Worm (Caenorhabditis elegans) whole organism, L3 larva: ENCODE data around the gene lite-1.
A peak's percentile ranks its signal among the peaks of the same experiment; 100 is the strongest.

Source experiments
- R02D3.7 ChIP-seq: fragments of 150-350 bp; optimal IDR thresholded peaks from 2 replicates; lab custom pipeline; 2014; ENCODE audit warnings: missing biosample characterization, missing genetic modification characterization
- ZK546.5 ChIP-seq: sonication (generic microtip); optimal IDR thresholded peaks from 2 replicates; lab custom pipeline; 2017; ENCODE audit warnings: missing biosample characterization, missing genetic modification characterization
- aly-2 ChIP-seq: fragments of 150-350 bp; optimal IDR thresholded peaks from 2 replicates; lab custom pipeline; 2014; ENCODE audit warnings: missing biosample characterization, missing genetic modification characterization
- ama-1 ChIP-seq: fragments of 150-350 bp; optimal IDR thresholded peaks from 2 replicates; lab custom pipeline; 2018
- ceh-16 ChIP-seq: sonication (generic microtip); optimal IDR thresholded peaks from 2 replicates; lab custom pipeline; 2017; ENCODE audit warnings: missing biosample characterization, missing genetic modification characterization
- ceh-28 ChIP-seq: fragments of 150-350 bp; optimal IDR thresholded peaks from 2 replicates; lab custom pipeline; 2014; ENCODE audit warnings: missing biosample characterization, missing genetic modification reagents, missing genetic modification characterization
- ceh-82 ChIP-seq: fragments of 150-350 bp; optimal IDR thresholded peaks from 2 replicates; lab custom pipeline; 2014; ENCODE audit warnings: missing biosample characterization, missing genetic modification characterization
- ceh-9 ChIP-seq: sonication (generic microtip); optimal IDR thresholded peaks from 2 replicates; lab custom pipeline; 2018; ENCODE audit warnings: missing biosample characterization, missing genetic modification characterization
- daf-12 ChIP-seq: fragments of 150-350 bp; optimal IDR thresholded peaks from 2 replicates; lab custom pipeline; 2014; ENCODE audit warnings: missing biosample characterization, missing genetic modification reagents, missing genetic modification characterization
- egl-27 ChIP-seq: sonication (generic microtip); optimal IDR thresholded peaks from 4 replicates; lab custom pipeline; 2017; ENCODE audit warnings: missing biosample characterization, missing genetic modification reagents, missing genetic modification characterization
- egl-5 ChIP-seq: fragments of 150-350 bp; optimal IDR thresholded peaks from 2 replicates; lab custom pipeline; 2017; ENCODE audit warnings: missing biosample characterization, missing genetic modification reagents, missing genetic modification characterization, inconsistent platforms
- elt-1 ChIP-seq: fragments of 150-350 bp; optimal IDR thresholded peaks from 2 replicates; lab custom pipeline; 2014; ENCODE audit warnings: missing biosample characterization, missing genetic modification characterization
- elt-2 ChIP-seq: sonication (generic microtip); optimal IDR thresholded peaks from 2 replicates; lab custom pipeline; 2016; ENCODE audit warnings: missing genetic modification reagents, mild to moderate bottlenecking, missing genetic modification characterization, missing compliant biosample characterization
- elt-3 ChIP-seq, 3 experiments: fragments of 150-350 bp in 1 of 3; sonication (generic microtip) in 2 of 3; optimal IDR thresholded peaks; 2 replicates in 2 of 3; 4 replicates in 1 of 3; lab custom pipeline; 2014 to 2017; ENCODE audit warnings: missing biosample characterization in 3 of 3, missing genetic modification characterization in 3 of 3
- eor-1 ChIP-seq, 2 experiments: fragments of 150-350 bp; optimal IDR thresholded peaks; 2 replicates each; lab custom pipeline; 2014 to 2018; ENCODE audit warnings: missing biosample characterization in 2 of 2, missing genetic modification characterization in 2 of 2
- fkh-10 ChIP-seq: sonication (generic microtip); optimal IDR thresholded peaks from 2 replicates; lab custom pipeline; 2017; ENCODE audit warnings: missing biosample characterization, missing genetic modification reagents, missing genetic modification characterization
- fkh-2 ChIP-seq: fragments of 150-350 bp; optimal IDR thresholded peaks from 2 replicates; lab custom pipeline; 2014; ENCODE audit warnings: missing biosample characterization, missing genetic modification reagents, missing genetic modification characterization
- fos-1 ChIP-seq: fragments of 150-350 bp; optimal IDR thresholded peaks from 2 replicates; lab custom pipeline; 2014; ENCODE audit warnings: missing biosample characterization, missing genetic modification characterization
- hmg-11 ChIP-seq: sonication (generic microtip); optimal IDR thresholded peaks from 2 replicates; lab custom pipeline; 2016; ENCODE audit warnings: missing genetic modification characterization, missing compliant biosample characterization
- jun-1 ChIP-seq: fragments of 150-350 bp; optimal IDR thresholded peaks from 2 replicates; lab custom pipeline; 2014; ENCODE audit warnings: missing biosample characterization, missing genetic modification reagents, missing genetic modification characterization
- lin-15B ChIP-seq: fragments of 150-350 bp; optimal IDR thresholded peaks from 2 replicates; lab custom pipeline; 2014; ENCODE audit warnings: missing biosample characterization, missing genetic modification characterization
- lin-39 ChIP-seq: fragments of 150-350 bp; optimal IDR thresholded peaks from 2 replicates; lab custom pipeline; 2018; ENCODE audit warnings: missing biosample characterization, missing genetic modification reagents, missing genetic modification characterization
- lsy-12 ChIP-seq: sonication (generic microtip); optimal IDR thresholded peaks from 2 replicates; lab custom pipeline; 2016; ENCODE audit warnings: mild to moderate bottlenecking, missing genetic modification characterization, missing compliant biosample characterization
- mdl-1 ChIP-seq: fragments of 150-350 bp; optimal IDR thresholded peaks from 2 replicates; lab custom pipeline; 2014; ENCODE audit warnings: missing biosample characterization, missing genetic modification characterization
- mml-1 ChIP-seq: fragments of 150-350 bp; sonication (generic microtip); optimal IDR thresholded peaks from 3 replicates; lab custom pipeline; 2014; ENCODE audit warnings: missing biosample characterization, missing genetic modification characterization
- nfya-1 ChIP-seq: sonication (generic microtip); optimal IDR thresholded peaks from 2 replicates; lab custom pipeline; 2017; ENCODE audit warnings: missing genetic modification characterization, mild to moderate bottlenecking, missing compliant biosample characterization, antibody characterized with exemption, moderate library complexity; ENCODE audit not compliant: insufficient read depth
- nhr-11 ChIP-seq: fragments of 150-350 bp; optimal IDR thresholded peaks from 2 replicates; lab custom pipeline; 2014; ENCODE audit warnings: missing biosample characterization, missing genetic modification characterization
- nhr-12 ChIP-seq: fragments of 150-350 bp; optimal IDR thresholded peaks from 2 replicates; lab custom pipeline; 2014; ENCODE audit warnings: missing biosample characterization, missing genetic modification characterization
- nhr-23 ChIP-seq: fragments of 150-350 bp; optimal IDR thresholded peaks from 2 replicates; lab custom pipeline; 2014; ENCODE audit warnings: missing biosample characterization, missing genetic modification reagents, missing genetic modification characterization
- nhr-237 ChIP-seq: fragments of 150-350 bp; optimal IDR thresholded peaks from 2 replicates; lab custom pipeline; 2014; ENCODE audit warnings: missing biosample characterization, missing genetic modification characterization
- nhr-25 ChIP-seq: sonication (generic microtip); optimal IDR thresholded peaks from 2 replicates; lab custom pipeline; 2017; ENCODE audit warnings: missing biosample characterization, missing genetic modification characterization
- nhr-28 ChIP-seq: fragments of 150-350 bp; optimal IDR thresholded peaks from 2 replicates; lab custom pipeline; 2014; ENCODE audit warnings: missing biosample characterization, missing genetic modification characterization
- nhr-43 ChIP-seq: sonication (generic microtip); optimal IDR thresholded peaks from 2 replicates; lab custom pipeline; 2016; ENCODE audit warnings: mild to moderate bottlenecking, missing genetic modification characterization, missing compliant biosample characterization; ENCODE audit not compliant: poor library complexity, severe bottlenecking
- nhr-67 ChIP-seq: fragments of 150-350 bp; optimal IDR thresholded peaks from 2 replicates; lab custom pipeline; 2014; ENCODE audit warnings: missing biosample characterization, missing genetic modification characterization
- nhr-76 ChIP-seq: fragments of 150-350 bp; sonication (generic microtip); optimal IDR thresholded peaks from 5 replicates; lab custom pipeline; 2014; ENCODE audit warnings: missing biosample characterization, missing genetic modification characterization
- nhr-77 ChIP-seq: fragments of 150-350 bp; optimal IDR thresholded peaks from 2 replicates; lab custom pipeline; 2014; ENCODE audit warnings: missing biosample characterization, missing genetic modification characterization
- pha-4 ChIP-seq: fragments of 150-350 bp; optimal IDR thresholded peaks from 2 replicates; lab custom pipeline; 2014; ENCODE audit warnings: missing biosample characterization, missing genetic modification reagents, missing genetic modification characterization
- pqm-1 ChIP-seq: fragments of 150-350 bp; optimal IDR thresholded peaks from 2 replicates; lab custom pipeline; 2017; ENCODE audit warnings: missing biosample characterization, missing genetic modification characterization, inconsistent platforms
- sea-2 ChIP-seq: fragments of 150-350 bp; sonication (generic microtip); optimal IDR thresholded peaks from 4 replicates; lab custom pipeline; 2014; ENCODE audit warnings: missing biosample characterization, missing genetic modification reagents, missing genetic modification characterization
- skn-1 ChIP-seq: fragments of 150-350 bp; optimal IDR thresholded peaks from 2 replicates; lab custom pipeline; 2014; ENCODE audit warnings: missing biosample characterization, missing genetic modification characterization
- snpc-4 ChIP-seq: fragments of 150-350 bp; optimal IDR thresholded peaks from 2 replicates; lab custom pipeline; 2014; ENCODE audit warnings: missing biosample characterization, missing genetic modification characterization
- tbx-2 ChIP-seq: sonication (generic microtip); optimal IDR thresholded peaks from 2 replicates; lab custom pipeline; 2016; ENCODE audit warnings: mild to moderate bottlenecking, missing genetic modification characterization, missing compliant biosample characterization
- unc-39 ChIP-seq: sonication (generic microtip); optimal IDR thresholded peaks from 4 replicates; lab custom pipeline; 2017; ENCODE audit warnings: missing biosample characterization, missing genetic modification characterization
- unc-62 ChIP-seq: fragments of 150-350 bp; sonication (generic microtip); optimal IDR thresholded peaks from 4 replicates; lab custom pipeline; 2014; ENCODE audit warnings: missing biosample characterization, missing genetic modification reagents, missing genetic modification characterization
- zag-1 ChIP-seq: fragments of 150-350 bp; optimal IDR thresholded peaks from 2 replicates; lab custom pipeline; 2014; ENCODE audit warnings: missing biosample characterization, missing genetic modification characterization
- ztf-11 ChIP-seq: fragments of 150-350 bp; optimal IDR thresholded peaks from 2 replicates; lab custom pipeline; 2014; ENCODE audit warnings: missing biosample characterization, missing genetic modification characterization
- ztf-4 ChIP-seq: fragments of 150-350 bp; optimal IDR thresholded peaks from 2 replicates; lab custom pipeline; 2014; ENCODE audit warnings: missing biosample characterization, missing genetic modification characterization

The lite-1 gene

DNA sequence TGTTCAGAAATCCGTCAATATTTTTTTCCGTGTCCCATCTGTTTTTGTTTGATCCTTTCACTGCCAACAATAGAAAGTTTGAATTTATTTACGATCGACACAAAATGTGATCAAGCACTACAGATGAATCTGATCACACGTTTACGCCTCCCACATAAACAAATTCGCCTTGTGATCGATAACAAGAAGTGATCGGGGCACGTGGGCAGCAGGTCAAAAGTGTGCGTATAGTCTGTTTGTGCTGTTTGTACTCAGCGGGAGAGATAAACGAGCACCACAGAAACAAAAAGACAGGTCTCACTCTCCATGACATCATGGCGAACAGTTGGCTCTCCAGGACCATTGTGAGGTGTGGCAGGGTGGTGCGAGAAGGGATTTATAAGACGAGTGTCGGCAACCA, 25.0 kb upstream of the lite-1 start:
- TF ChIP-seq nfya-1 (tag; lab: Kevin White, UChicago): peak; percentile 67
- TF ChIP-seq mml-1: no peak
- no peak for TF ChIP-seq ZK546.5 (tag; lab: Kevin White, UChicago)
- no peak for TF ChIP-seq nhr-77 (tag; lab: Kevin White, UChicago)
- peak; percentile 62 for TF ChIP-seq nhr-23
- no peak for TF ChIP-seq nhr-28 (tag; lab: Kevin White, UChicago)
- TF ChIP-seq lin-39 (tag; lab: Kevin White, UChicago): peak; percentile 62
- no peak for TF ChIP-seq hmg-11 (tag; lab: Kevin White, UChicago)
- TF ChIP-seq ztf-11 (tag; lab: Kevin White, UChicago): no peak
- TF ChIP-seq skn-1 (tag; lab: Kevin White, UChicago): no peak
- peak; percentile 91 for TF ChIP-seq pqm-1 (tag; lab: Kevin White, UChicago)
- TF ChIP-seq zag-1 (tag; lab: Kevin White, UChicago): no peak
- TF ChIP-seq jun-1 (tag; lab: Kevin White, UChicago): peak; percentile 92
- TF ChIP-seq mdl-1 (tag; lab: Kevin White, UChicago): peak; percentile 90
- peak; percentile 37 for TF ChIP-seq egl-27
- TF ChIP-seq ceh-82 (tag; lab: Kevin White, UChicago): no peak
- TF ChIP-seq nhr-237 (tag; lab: Kevin White, UChicago): no peak
- no peak for TF ChIP-seq nhr-67
- no peak for TF ChIP-seq fkh-10
- TF ChIP-seq fkh-2 (tag; lab: Kevin White, UChicago): peak; percentile 4
- TF ChIP-seq nhr-43: peak; percentile 91
- TF ChIP-seq elt-1 (tag; lab: Kevin White, UChicago): no peak
- peak; percentile 92 for TF ChIP-seq ama-1 (lab: Kevin White, UChicago)
- no peak for TF ChIP-seq unc-62 (GFP tag; lab: Kevin White, UChicago)
- TF ChIP-seq unc-39 (tag; lab: Kevin White, UChicago): no peak
- peak; percentile 72 for TF ChIP-seq egl-5 (tag; lab: Kevin White, UChicago)
- TF ChIP-seq lsy-12 (tag; lab: Kevin White, UChicago): peak; percentile 51
- TF ChIP-seq sea-2 (GFP tag; lab: Kevin White, UChicago): no peak
- no peak for TF ChIP-seq aly-2
- no peak for TF ChIP-seq daf-12 (tag; lab: Kevin White, UChicago)
- no peak for TF ChIP-seq nhr-11 (tag; lab: Kevin White, UChicago)
- no peak for TF ChIP-seq tbx-2 (tag; lab: Kevin White, UChicago)
- TF ChIP-seq nhr-76 (tag; lab: Kevin White, UChicago): no peak
- TF ChIP-seq nhr-12 (tag; lab: Kevin White, UChicago): no peak
- peak; percentile 57 for TF ChIP-seq ceh-28
- peak; percentile 93 for TF ChIP-seq elt-2 (tag; lab: Kevin White, UChicago)
- no peak for TF ChIP-seq fos-1 (tag; lab: Kevin White, UChicago)
- peak; percentile 2 for TF ChIP-seq snpc-4
- TF ChIP-seq nhr-25 (tag; lab: Kevin White, UChicago): peak; percentile 78
- TF ChIP-seq R02D3.7 (tag; lab: Kevin White, UChicago): no peak
- no peak for TF ChIP-seq ceh-16 (tag; lab: Kevin White, UChicago)
- TF ChIP-seq ztf-4 (tag; lab: Kevin White, UChicago): no peak
- TF ChIP-seq ceh-9 (tag; lab: Kevin White, UChicago): no peak
- no peak for TF ChIP-seq lin-15B (tag; lab: Kevin White, UChicago)
- peak; percentile 93 for TF ChIP-seq pha-4 (tag; lab: Kevin White, UChicago)
- no peak for TF ChIP-seq elt-3 (tag; optimal IDR thresholded peaks at IDR 0.05; lab: Kevin White, UChicago)
- no peak for TF ChIP-seq eor-1 (tag; optimal IDR thresholded peaks at IDR 0.05; lab: Kevin White, UChicago)
